Fruit fly (Drosophila melanogaster): ENCODE data around the gene Six4.

- no peak for TF ChIP-seq h (optimal IDR thresholded peaks at IDR 0.05)
- TF ChIP-seq psq (optimal IDR thresholded peaks at IDR 0.05), result no peak
Observed at dm6 chr3L:20837831-20838301, 45.3 kb upstream of the Six4 start.

Data from Kc167 (cell line).